Worm (Caenorhabditis elegans) whole organism, mixed stage, embryonic: ENCODE results near the gene C53B7.6.

Experiments used
- ces-1 ChIP-seq: fragments of 150-350 bp; optimal IDR thresholded peaks from 2 replicates; lab custom pipeline; 2014; ENCODE audit warnings: missing biosample characterization, missing genetic modification reagents, missing genetic modification characterization
- elt-3 ChIP-seq: fragments of 150-350 bp; optimal IDR thresholded peaks from 2 replicates; lab custom pipeline; 2014; ENCODE audit warnings: missing biosample characterization, missing genetic modification characterization
- lsy-2 ChIP-seq: fragments of 150-350 bp; optimal IDR thresholded peaks from 2 replicates; lab custom pipeline; 2014; ENCODE audit warnings: missing biosample characterization, missing genetic modification characterization
- nhr-12 ChIP-seq: fragments of 150-350 bp; optimal IDR thresholded peaks from 2 replicates; lab custom pipeline; 2014; ENCODE audit warnings: missing biosample characterization, missing genetic modification characterization
- nhr-237 ChIP-seq: fragments of 150-350 bp; optimal IDR thresholded peaks from 2 replicates; lab custom pipeline; 2014; ENCODE audit warnings: missing biosample characterization, missing genetic modification characterization
- nhr-76 ChIP-seq: sonication (generic microtip); optimal IDR thresholded peaks from 2 replicates; lab custom pipeline; 2017; ENCODE audit warnings: missing biosample characterization, missing genetic modification characterization
- unc-39 ChIP-seq: fragments of 150-350 bp; optimal IDR thresholded peaks from 2 replicates; lab custom pipeline; 2014; ENCODE audit warnings: missing biosample characterization, missing genetic modification characterization
- unc-62 ChIP-seq: fragments of 150-350 bp; optimal IDR thresholded peaks from 2 replicates; lab custom pipeline; 2014; ENCODE audit warnings: missing biosample characterization, missing genetic modification reagents, missing genetic modification characterization

- TF ChIP-seq nhr-237 (tag; lab: Kevin White, UChicago): no peak
- TF ChIP-seq nhr-76: no peak
- no peak for TF ChIP-seq unc-62 (GFP tag; lab: Kevin White, UChicago)
- TF ChIP-seq unc-39 (tag; lab: Kevin White, UChicago): no peak
- no peak for TF ChIP-seq nhr-12
- no peak for TF ChIP-seq ces-1 (GFP tag; lab: Kevin White, UChicago)
- TF ChIP-seq elt-3: no peak
- TF ChIP-seq lsy-2 (tag; lab: Kevin White, UChicago): no peak
Observed at ce11 chrX:6819633-6820032, 48.9 kb downstream of the C53B7.6 start.
